Worm (Caenorhabditis elegans) whole organism, late embryonic: ENCODE results near the gene lpl-1.
A peak's percentile ranks its signal among the peaks of the same experiment; 100 is the strongest.

Experiments
- C08G9.2 ChIP-seq: sonication (generic microtip); optimal IDR thresholded peaks from 2 replicates; lab custom pipeline; 2016; ENCODE audit warnings: mild to moderate bottlenecking, missing genetic modification characterization, moderate library complexity, missing compliant biosample characterization
- F13H6.1 ChIP-seq: sonication (generic microtip); optimal IDR thresholded peaks from 2 replicates; lab custom pipeline; 2016; ENCODE audit warnings: missing genetic modification characterization, missing compliant biosample characterization
- ahr-1 ChIP-seq: sonication (generic microtip); optimal IDR thresholded peaks from 2 replicates; lab custom pipeline; 2016; ENCODE audit warnings: missing genetic modification characterization, missing compliant biosample characterization
- ceh-14 ChIP-seq: sonication (generic microtip); optimal IDR thresholded peaks from 2 replicates; lab custom pipeline; 2016; ENCODE audit warnings: missing genotype, missing genetic modification characterization, missing compliant biosample characterization
- ceh-18 ChIP-seq: sonication (generic microtip); optimal IDR thresholded peaks from 2 replicates; lab custom pipeline; 2016; ENCODE audit warnings: missing genetic modification characterization, missing compliant biosample characterization
- ceh-2 ChIP-seq: sonication (generic microtip); optimal IDR thresholded peaks from 2 replicates; lab custom pipeline; 2016; ENCODE audit warnings: missing genotype, missing genetic modification characterization, missing compliant biosample characterization
- ceh-30 ChIP-seq: fragments of 150-350 bp; optimal IDR thresholded peaks from 2 replicates; lab custom pipeline; 2014; ENCODE audit warnings: missing biosample characterization, missing genetic modification characterization
- ceh-31 ChIP-seq: sonication (generic microtip); optimal IDR thresholded peaks from 2 replicates; lab custom pipeline; 2016; ENCODE audit warnings: missing genetic modification characterization, missing compliant biosample characterization
- ceh-34 ChIP-seq: sonication (generic microtip); optimal IDR thresholded peaks from 2 replicates; lab custom pipeline; 2016; ENCODE audit warnings: mild to moderate bottlenecking, missing genetic modification characterization, missing compliant biosample characterization
- ceh-45 ChIP-seq: fragments of 200-800 bp; sonication (Bioruptor generic); IDR thresholded peaks from 2 replicates; pipeline ENCODE4 v1.3.6; 2022; ENCODE audit warnings: missing genetic modification reagents, missing genetic modification characterization, missing compliant biosample characterization
- ceh-48 ChIP-seq: sonication (generic microtip); optimal IDR thresholded peaks from 2 replicates; lab custom pipeline; 2016; ENCODE audit warnings: missing genetic modification characterization, inconsistent platforms, missing compliant biosample characterization
- che-1 ChIP-seq: sonication (generic microtip); optimal IDR thresholded peaks from 2 replicates; lab custom pipeline; 2016; ENCODE audit warnings: mild to moderate bottlenecking, missing genetic modification characterization, missing compliant biosample characterization
- dve-1 ChIP-seq: sonication (generic microtip); optimal IDR thresholded peaks from 2 replicates; lab custom pipeline; 2017; ENCODE audit warnings: antibody characterized with exemption, mild to moderate bottlenecking, missing genetic modification characterization, missing compliant biosample characterization
- elt-2 ChIP-seq: sonication (generic microtip); optimal IDR thresholded peaks from 2 replicates; lab custom pipeline; 2016; ENCODE audit warnings: missing genetic modification reagents, missing genetic modification characterization, missing compliant biosample characterization
- elt-4 ChIP-seq: sonication (generic microtip); optimal IDR thresholded peaks from 2 replicates; lab custom pipeline; 2016; ENCODE audit warnings: missing genetic modification characterization, missing compliant biosample characterization
- ets-4 ChIP-seq: sonication (generic microtip); optimal IDR thresholded peaks from 2 replicates; lab custom pipeline; 2016; ENCODE audit warnings: missing genetic modification characterization, missing compliant biosample characterization
- eyg-1 ChIP-seq: sonication (generic microtip); optimal IDR thresholded peaks from 2 replicates; lab custom pipeline; 2016; ENCODE audit warnings: missing genotype, missing genetic modification characterization, missing compliant biosample characterization
- fax-1 ChIP-seq: sonication (generic microtip); optimal IDR thresholded peaks from 2 replicates; lab custom pipeline; 2016; ENCODE audit warnings: missing genotype, missing genetic modification characterization, missing compliant biosample characterization
- fkh-10 ChIP-seq: fragments of 150-350 bp; optimal IDR thresholded peaks from 2 replicates; lab custom pipeline; 2014; ENCODE audit warnings: missing biosample characterization, missing genetic modification reagents, missing genetic modification characterization
- fkh-6 ChIP-seq: sonication (generic microtip); optimal IDR thresholded peaks from 2 replicates; lab custom pipeline; 2016; ENCODE audit warnings: missing genetic modification characterization, missing compliant biosample characterization
- hlh-13 ChIP-seq: fragments of 200-800 bp; sonication (Bioruptor generic); optimal IDR thresholded peaks from 2 replicates; lab custom pipeline; 2018; ENCODE audit warnings: mild to moderate bottlenecking, missing genetic modification characterization, missing compliant biosample characterization
- hlh-15 ChIP-seq: sonication (generic microtip); optimal IDR thresholded peaks from 2 replicates; lab custom pipeline; 2016; ENCODE audit warnings: missing genetic modification characterization, missing compliant biosample characterization
- hlh-8 ChIP-seq: sonication (generic microtip); optimal IDR thresholded peaks from 2 replicates; lab custom pipeline; 2016; ENCODE audit warnings: missing genotype, missing genetic modification characterization, missing compliant biosample characterization
- lim-6 ChIP-seq: sonication (generic microtip); optimal IDR thresholded peaks from 2 replicates; lab custom pipeline; 2016; ENCODE audit warnings: missing genetic modification characterization, missing compliant biosample characterization
- madf-2 ChIP-seq: sonication (generic microtip); optimal IDR thresholded peaks from 2 replicates; lab custom pipeline; 2017; ENCODE audit warnings: missing genetic modification characterization, missing compliant biosample characterization
- mec-3 ChIP-seq: sonication (generic microtip); optimal IDR thresholded peaks from 2 replicates; lab custom pipeline; 2016; ENCODE audit warnings: borderline replicate concordance, missing genetic modification characterization, missing compliant biosample characterization
- nfya-1 ChIP-seq: sonication (generic microtip); optimal IDR thresholded peaks from 2 replicates; lab custom pipeline; 2017; ENCODE audit warnings: missing genetic modification characterization, mild to moderate bottlenecking, missing compliant biosample characterization, antibody characterized with exemption, moderate library complexity
- pqm-1 ChIP-seq: sonication (generic microtip); optimal IDR thresholded peaks from 2 replicates; lab custom pipeline; 2016; ENCODE audit warnings: missing genetic modification characterization, missing compliant biosample characterization
- ref-2 ChIP-seq: sonication (generic microtip); optimal IDR thresholded peaks from 2 replicates; lab custom pipeline; 2016; ENCODE audit warnings: missing genetic modification characterization, missing compliant biosample characterization
- rnt-1 ChIP-seq: sonication (generic microtip); optimal IDR thresholded peaks from 2 replicates; lab custom pipeline; 2016; ENCODE audit warnings: missing genetic modification characterization, missing compliant biosample characterization
- sox-2 ChIP-seq: fragments of 200-800 bp; sonication (Bioruptor generic); IDR thresholded peaks from 2 replicates; pipeline ENCODE4 v1.3.6; 2022; ENCODE audit warnings: missing genetic modification reagents, missing genetic modification characterization, missing compliant biosample characterization
- tbx-2 ChIP-seq: sonication (generic microtip); optimal IDR thresholded peaks from 2 replicates; lab custom pipeline; 2016; ENCODE audit warnings: missing genetic modification characterization, missing compliant biosample characterization
- tbx-7 ChIP-seq: sonication (generic microtip); optimal IDR thresholded peaks from 2 replicates; lab custom pipeline; 2016; ENCODE audit warnings: missing genotype, missing genetic modification characterization, missing compliant biosample characterization
- ttx-3 ChIP-seq: sonication (generic microtip); optimal IDR thresholded peaks from 2 replicates; lab custom pipeline; 2016; ENCODE audit warnings: missing genetic modification reagents, missing genetic modification characterization, missing compliant biosample characterization
- unc-3 ChIP-seq, 2 experiments: fragments of 200-800 bp in 1 of 2; sonication (Bioruptor generic) in 1 of 2; sonication (generic microtip) in 1 of 2; conservative IDR thresholded peaks in 1 of 2; optimal IDR thresholded peaks in 1 of 2; 2 replicates each; pipeline versions ENCODE4 v1.3.6 to Lab custom; 2016 to 2022; ENCODE audit warnings: missing compliant biosample characterization in 2 of 2, missing genetic modification characterization in 2 of 2, missing genetic modification reagents in 1 of 2
- unc-42 ChIP-seq: sonication (generic microtip); optimal IDR thresholded peaks from 2 replicates; lab custom pipeline; 2016; ENCODE audit warnings: missing genotype, missing genetic modification characterization, missing compliant biosample characterization
- unc-86 ChIP-seq: sonication (generic microtip); optimal IDR thresholded peaks from 2 replicates; lab custom pipeline; 2016; ENCODE audit warnings: missing genetic modification characterization, missing compliant biosample characterization
- zip-5 ChIP-seq: sonication (generic microtip); optimal IDR thresholded peaks from 2 replicates; lab custom pipeline; 2016; ENCODE audit warnings: missing genetic modification characterization, missing compliant biosample characterization
- ztf-16 ChIP-seq: sonication (generic microtip); optimal IDR thresholded peaks from 2 replicates; lab custom pipeline; 2017; ENCODE audit warnings: missing genetic modification characterization, missing compliant biosample characterization

The lpl-1 gene

ce11 chrIV:9074244-9074723 lies 19.5 kb downstream of the lpl-1 start, which contains the start of gene mppb-1:
Gene mppb-1, plus strand, starts transcription at chrIV:9074673.
- TF ChIP-seq ets-4 (peak; percentile 83), hlh-15 (peak; percentile 10), ceh-30 (tag; lab: Kevin White, UChicago) (no peak), fkh-6 (peak; percentile 45), nfya-1 (no peak), ceh-45 (no peak), rnt-1 (tag; lab: Kevin White, UChicago) (peak; percentile 85), unc-42 (tag; lab: Kevin White, UChicago) (peak; percentile 63), unc-86 (tag; lab: Kevin White, UChicago) (no peak), ceh-48 (tag; lab: Kevin White, UChicago) (no peak), ahr-1 (tag; lab: Kevin White, UChicago) (peak; percentile 41), madf-2 (tag; lab: Kevin White, UChicago) (peak; percentile 19), tbx-2 (tag; lab: Kevin White, UChicago) (peak; percentile 90), ttx-3 (tag; lab: Kevin White, UChicago) (peak; percentile 23), unc-3 (GFP tag; conservative IDR thresholded peaks at IDR 0.05; lab: Robert Waterston, UW) (0 out of 2 replicates have a peak, but pooled peaks have one; percentile 8), unc-3 (tag; optimal IDR thresholded peaks at IDR 0.05; lab: Kevin White, UChicago) (no peak), ceh-14 (peak; percentile 39), elt-2 (tag; lab: Kevin White, UChicago) (peak; percentile 49), zip-5 (tag; lab: Kevin White, UChicago) (peak; percentile 82), C08G9.2 (tag; lab: Kevin White, UChicago) (peak; percentile 94), pqm-1 (tag; lab: Kevin White, UChicago) (peak; percentile 6), ceh-31 (peak; percentile 95), tbx-7 (peak; percentile 86), F13H6.1 (peak; percentile 37), mec-3 (tag; lab: Kevin White, UChicago) (peak; percentile 55), eyg-1 (no peak), elt-4 (no peak), ceh-2 (peak; percentile 84), lim-6 (tag; lab: Kevin White, UChicago) (peak; percentile 81), fax-1 (tag; lab: Kevin White, UChicago) (peak; percentile 28), ceh-18 (peak; percentile 31), hlh-13 (GFP tag; lab: Kevin White, UChicago) (peak; percentile 56), ref-2 (peak; percentile 64), sox-2 (no peak), hlh-8 (tag; lab: Kevin White, UChicago) (peak; percentile 85), ztf-16 (tag; lab: Kevin White, UChicago) (peak; percentile 21), ceh-34 (tag; lab: Kevin White, UChicago) (peak; percentile 47)

- TF ChIP-seq pqm-1 (tag; lab: Kevin White, UChicago) (no peak), fkh-10 (GFP tag; lab: Kevin White, UChicago) (no peak), elt-2 (tag; lab: Kevin White, UChicago) (peak; percentile 73)
Observed at ce11 chrIV:9070188-9070587, 23.6 kb downstream of the lpl-1 start.

- no peak for TF ChIP-seq dve-1
Observed at ce11 chrIV:9069703-9070102, 24.1 kb downstream of the lpl-1 start, which contains the start of gene nhr-11. Gene nhr-11, plus strand, starts transcription at chrIV:9070003.

- TF ChIP-seq nfya-1 = no peak
- TF ChIP-seq hlh-8 (tag; lab: Kevin White, UChicago) = no peak
- no peak for TF ChIP-seq elt-2 (tag; lab: Kevin White, UChicago)
- TF ChIP-seq rnt-1 (tag; lab: Kevin White, UChicago) = no peak
- TF ChIP-seq che-1 = no peak
- TF ChIP-seq, all 69 proteins: peak for 0
Observed at ce11 chrIV:9063518-9063917, 30.3 kb downstream of the lpl-1 start.
